Fruit fly (Drosophila melanogaster) whole organism, adult: ENCODE measurements around the gene Toll-9.

Experiments
- CG33017 ChIP-seq: fragments of 200-800 bp; sonication (Bioruptor generic); optimal IDR thresholded peaks from 2 replicates; lab custom pipeline; 2018; ENCODE audit warnings: missing biosample characterization, mild to moderate bottlenecking, missing genetic modification characterization, moderate library complexity
- CG5204 ChIP-seq: fragments of 200-800 bp; sonication (Bioruptor generic); optimal IDR thresholded peaks from 2 replicates; lab custom pipeline; 2016; ENCODE audit warnings: missing biosample characterization, missing genetic modification characterization
- CG7045 ChIP-seq: fragments of 200-800 bp; sonication (Bioruptor generic); optimal IDR thresholded peaks from 2 replicates; lab custom pipeline; 2017; ENCODE audit warnings: missing biosample characterization, mild to moderate bottlenecking, missing genetic modification characterization
- CG7101 ChIP-seq: fragments of 200-800 bp; sonication (Bioruptor generic); optimal IDR thresholded peaks from 2 replicates; lab custom pipeline; 2018; ENCODE audit warnings: missing biosample characterization, mild to moderate bottlenecking, missing genetic modification characterization, moderate library complexity
- Clk ChIP-seq: fragments of 200-800 bp; sonication (Bioruptor generic); optimal IDR thresholded peaks from 2 replicates; lab custom pipeline; 2017; ENCODE audit warnings: missing biosample characterization, missing genetic modification characterization
- Hr96 ChIP-seq: fragments of 200-800 bp; sonication (Bioruptor generic); optimal IDR thresholded peaks from 2 replicates; lab custom pipeline; 2016; ENCODE audit warnings: missing biosample characterization, missing genetic modification characterization
- cic ChIP-seq: fragments of 200-800 bp; sonication (Bioruptor generic); optimal IDR thresholded peaks from 2 replicates; lab custom pipeline; 2017; ENCODE audit warnings: missing biosample characterization, mild to moderate bottlenecking, missing genetic modification characterization, moderate library complexity
- kay ChIP-seq: fragments of 200-800 bp; sonication (Bioruptor generic); peaks from one replicate; lab custom pipeline; 2016; ENCODE audit warnings: missing biosample characterization, missing genetic modification characterization, borderline replicate concordance
- tj ChIP-seq: fragments of 200-800 bp; sonication (Bioruptor generic); optimal IDR thresholded peaks from 3 replicates; lab custom pipeline; 2017; ENCODE audit warnings: missing biosample characterization, mild to moderate bottlenecking, missing genetic modification characterization, moderate library complexity

dm6 chr3L:20398243-20399222 is 32.0 kb upstream of the Toll-9 start:
- no peak for TF ChIP-seq cic (GFP tag; lab: Kevin White, UChicago)
- no peak for TF ChIP-seq kay
- peak; percentile 60 for TF ChIP-seq CG5204 (GFP tag; lab: Kevin White, UChicago)
- peak; percentile 46 for TF ChIP-seq CG7101 (tag; lab: Kevin White, UChicago)
- no peak for TF ChIP-seq Hr96 (GFP tag; lab: Kevin White, UChicago)
- peak; percentile 36 for TF ChIP-seq Clk (GFP tag; lab: Kevin White, UChicago)
- TF ChIP-seq CG7045 (GFP tag; lab: Kevin White, UChicago) = peak; percentile 32
- no peak for TF ChIP-seq tj (GFP tag; lab: Kevin White, UChicago)
- peak; percentile 44 for TF ChIP-seq CG33017 (tag; lab: Kevin White, UChicago)
